Fruit fly (Drosophila melanogaster) Kc167 (cell line): ENCODE data around the gene robo2.

ENCODE experiments used
- Myc ChIP-seq: fragments of >200 bp; optimal IDR thresholded peaks from 2 replicates; lab custom pipeline; 2017; ENCODE audit warnings: missing external identifiers
- insv ChIP-seq: fragments of >200 bp; optimal IDR thresholded peaks from 3 replicates; lab custom pipeline; 2018; ENCODE audit warnings: missing external identifiers
- psq ChIP-seq: fragments of >200 bp; optimal IDR thresholded peaks from 2 replicates; lab custom pipeline; 2017; ENCODE audit warnings: missing external identifiers

- no peak for TF ChIP-seq Myc (lab: Kevin White, UChicago)
- no peak for TF ChIP-seq psq
- no peak for TF ChIP-seq insv (lab: Kevin White, UChicago)
Observed at dm6 chr2L:1405573-1405972, 14.7 kb downstream of the robo2 start.
